Fruit fly (Drosophila melanogaster): Measurements from ENCODE around the gene CG42834.

Gene CG42834

dm6 chr3R:17401289-17401752 is 17.2 kb upstream of the CG42834 start:
- TF ChIP-seq otp (GFP tag; IDR thresholded peaks at IDR 0.05) = no peak
- TF ChIP-seq Mrtf (GFP tag; IDR thresholded peaks at IDR 0.05) = no peak
- no peak for TF ChIP-seq CG34376 (GFP tag; optimal IDR thresholded peaks at IDR 0.05)
- TF ChIP-seq sna (GFP tag; IDR thresholded peaks at IDR 0.05; ENCODE audit: partially characterized antibody) = peak; percentile 63; the same call in 1 of the 2 replicates
- peak; percentile 84 for TF ChIP-seq Scr (GFP tag; IDR thresholded peaks at IDR 0.05; ENCODE audit: partially characterized antibody)
- no peak for TF ChIP-seq CG4854 (GFP tag; optimal IDR thresholded peaks at IDR 0.05)
- no peak for TF ChIP-seq ac (GFP tag; optimal IDR thresholded peaks at IDR 0.05)
- TF ChIP-seq kni (GFP tag; optimal IDR thresholded peaks at IDR 0.05) = no peak
- TF ChIP-seq CG17361 (GFP tag; IDR thresholded peaks at IDR 0.05) = 0 out of 3 replicates have a peak, but pooled peaks have one; percentile 16
- no peak for TF ChIP-seq Drgx (GFP tag; IDR thresholded peaks at IDR 0.05)
- TF ChIP-seq E2f1 (GFP tag; IDR thresholded peaks at IDR 0.05) = 0 out of 2 replicates have a peak, but pooled peaks have one; percentile 29
- TF ChIP-seq CG14710 (tag; optimal IDR thresholded peaks at IDR 0.05) = peak; percentile 2
- peak; percentile 14 for TF ChIP-seq CG12744 (GFP tag; optimal IDR thresholded peaks at IDR 0.05)
- TF ChIP-seq NC2β (GFP tag; optimal IDR thresholded peaks at IDR 0.05) = peak; percentile 26
- no peak for TF ChIP-seq CG17359 (tag; optimal IDR thresholded peaks at IDR 0.05)
- peak; percentile 24 for TF ChIP-seq CG9437 (GFP tag; optimal IDR thresholded peaks at IDR 0.05)
- peak; percentile 13 for TF ChIP-seq lab (GFP tag; optimal IDR thresholded peaks at IDR 0.05)
- peak; percentile 33 for TF ChIP-seq ind (GFP tag; optimal IDR thresholded peaks at IDR 0.05)
- TF ChIP-seq CG8765 (GFP tag; IDR thresholded peaks at IDR 0.05) = no peak
- TF ChIP-seq Dek (tag; optimal IDR thresholded peaks at IDR 0.05) = peak; percentile 75
- peak; percentile 78 for TF ChIP-seq unc-4 (GFP tag; IDR thresholded peaks at IDR 0.05; ENCODE audit: partially characterized antibody)
- peak in 1 of 2 experiments; percentile 12 for TF ChIP-seq crp (GFP tag; optimal IDR thresholded peaks at IDR 0.05)
- TF ChIP-seq CG14965 (GFP tag; optimal IDR thresholded peaks at IDR 0.05; ENCODE audit: borderline replicate concordance) = no peak
- peak; percentile 26 for TF ChIP-seq Bdp1 (GFP tag; optimal IDR thresholded peaks at IDR 0.05)
- TF ChIP-seq p53 (GFP tag; optimal IDR thresholded peaks at IDR 0.05) = no peak
- no peak for TF ChIP-seq CG3838 (GFP tag; optimal IDR thresholded peaks at IDR 0.05)
- no peak for TF ChIP-seq ttk (GFP tag; IDR thresholded peaks at IDR 0.05)
- TF ChIP-seq CG10366 (GFP tag; IDR thresholded peaks at IDR 0.05) = no peak; the same call in 1 of the 2 replicates
- TF ChIP-seq da (GFP tag; optimal IDR thresholded peaks at IDR 0.05) = no peak
- peak; percentile 13 for TF ChIP-seq schlank (tag; optimal IDR thresholded peaks at IDR 0.05)
- TF ChIP-seq CG1832 (GFP tag; optimal IDR thresholded peaks at IDR 0.05) = no peak
- TF ChIP-seq CG6813 (GFP tag; optimal IDR thresholded peaks at IDR 0.05) = no peak
- TF ChIP-seq CG5953 (GFP tag; IDR thresholded peaks at IDR 0.05) = no peak
- peak; percentile 2 for TF ChIP-seq Deaf1 (tag; optimal IDR thresholded peaks at IDR 0.05)
- TF ChIP-seq ci (GFP tag; IDR thresholded peaks at IDR 0.05) = no peak
- no peak for TF ChIP-seq CG3281 (GFP tag; optimal IDR thresholded peaks at IDR 0.05)
- no peak for TF ChIP-seq CkIIα-i1 (GFP tag; IDR thresholded peaks at IDR 0.05)
- peak; percentile 74 for TF ChIP-seq CG14860 (GFP tag; IDR thresholded peaks at IDR 0.05; ENCODE audit: partially characterized antibody)
- no peak for TF ChIP-seq CG32772 (GFP tag; IDR thresholded peaks at IDR 0.05)
- TF ChIP-seq HLH54F (GFP tag; optimal IDR thresholded peaks at IDR 0.05) = peak; percentile 60
- no peak for TF ChIP-seq CG3726 (GFP tag; IDR thresholded peaks at IDR 0.05)
- no peak for TF ChIP-seq TFAM (GFP tag; optimal IDR thresholded peaks at IDR 0.05)
- peak; percentile 75 for TF ChIP-seq Rfx (GFP tag; IDR thresholded peaks at IDR 0.05)
- no peak for TF ChIP-seq Oaz (GFP tag; IDR thresholded peaks at IDR 0.05)
- no peak for TF ChIP-seq Gsc (GFP tag; IDR thresholded peaks at IDR 0.05)
- TF ChIP-seq inv (GFP tag; IDR thresholded peaks at IDR 0.05; ENCODE audit: partially characterized antibody) = peak; percentile 79
- TF ChIP-seq CG4617 (GFP tag; optimal IDR thresholded peaks at IDR 0.05; ENCODE audit: borderline replicate concordance) = peak; percentile 79
- peak; percentile 77; the same call in 1 of the 3 replicates for TF ChIP-seq CG34224 (GFP tag; IDR thresholded peaks at IDR 0.05; ENCODE audit: partially characterized antibody)
- TF ChIP-seq CG2712 (tag; optimal IDR thresholded peaks at IDR 0.05) = peak; percentile 52
- no peak for TF ChIP-seq Jarid2 (GFP tag; optimal IDR thresholded peaks at IDR 0.05)
